Fruit fly (Drosophila melanogaster): ENCODE data around the gene Npc2c.

Gene Npc2c

dm6 chr3R:10068780-10069179 is 8.7 kb downstream of the Npc2c start:
- TF ChIP-seq Sry-δ (GFP tag; optimal IDR thresholded peaks at IDR 0.05) = no peak
- no peak for TF ChIP-seq Lpt (GFP tag; optimal IDR thresholded peaks at IDR 0.05)
- no peak for TF ChIP-seq NK7.1 (GFP tag; optimal IDR thresholded peaks at IDR 0.05)
- no peak for TF ChIP-seq ato (GFP tag; IDR thresholded peaks at IDR 0.05; ENCODE audit: partially characterized antibody)
- TF ChIP-seq Nf-YB (GFP tag; optimal IDR thresholded peaks at IDR 0.05) = peak; percentile 42
- TF ChIP-seq CG30431 (GFP tag; optimal IDR thresholded peaks at IDR 0.05) = no peak
- TF ChIP-seq CG9797 (GFP tag; optimal IDR thresholded peaks at IDR 0.05) = no peak
- TF ChIP-seq lmd (GFP tag; IDR thresholded peaks at IDR 0.05) = no peak
- TF ChIP-seq ken (GFP tag; IDR thresholded peaks at IDR 0.05) = no peak
- TF ChIP-seq ash1 (GFP tag; optimal IDR thresholded peaks at IDR 0.05) = no peak
- TF ChIP-seq dmrt11E (tag; optimal IDR thresholded peaks at IDR 0.05) = no peak
- no peak for TF ChIP-seq slbo (GFP tag; IDR thresholded peaks at IDR 0.05)
- TF ChIP-seq nerfin-2 (GFP tag; IDR thresholded peaks at IDR 0.05; ENCODE audit: partially characterized antibody) = no peak
- TF ChIP-seq lilli (GFP tag; optimal IDR thresholded peaks at IDR 0.05) = no peak
- TF ChIP-seq gem (tag; optimal IDR thresholded peaks at IDR 0.05) = peak; percentile 23
- TF ChIP-seq NFAT (GFP tag; IDR thresholded peaks at IDR 0.05) = no peak
- TF ChIP-seq CG18476 (GFP tag; optimal IDR thresholded peaks at IDR 0.05) = peak; percentile 90
- TF ChIP-seq eyg (GFP tag; optimal IDR thresholded peaks at IDR 0.05) = no peak
- TF ChIP-seq unpg (GFP tag; optimal IDR thresholded peaks at IDR 0.05) = no peak
- no peak for TF ChIP-seq CG17802 (tag; optimal IDR thresholded peaks at IDR 0.05)
- no peak for TF ChIP-seq CkIIα-i1 (GFP tag; IDR thresholded peaks at IDR 0.05)
- TF ChIP-seq CG8290 (GFP tag; optimal IDR thresholded peaks at IDR 0.05) = no peak
- TF ChIP-seq CG8290 (tag; optimal IDR thresholded peaks at IDR 0.05) = no peak
- peak; percentile 56 for TF ChIP-seq sens (GFP tag)
- no peak for TF ChIP-seq CG14710 (tag; optimal IDR thresholded peaks at IDR 0.05)
- TF ChIP-seq hb (GFP tag; IDR thresholded peaks at IDR 0.05; ENCODE audit: partially characterized antibody) = no peak
- no peak for TF ChIP-seq NC2α (GFP tag; optimal IDR thresholded peaks at IDR 0.05)
- peak; percentile 28 for TF ChIP-seq pros (GFP tag; optimal IDR thresholded peaks at IDR 0.05)
- TF ChIP-seq ERR (GFP tag; optimal IDR thresholded peaks at IDR 0.05) = no peak
- TF ChIP-seq gfzf (GFP tag; optimal IDR thresholded peaks at IDR 0.05) = no peak
- TF ChIP-seq CG11696 (GFP tag; IDR thresholded peaks at IDR 0.05) = no peak
- no peak for TF ChIP-seq btn (GFP tag; optimal IDR thresholded peaks at IDR 0.05)
- TF ChIP-seq HmgD (GFP tag; optimal IDR thresholded peaks at IDR 0.05) = no peak
- TF ChIP-seq bowl (GFP tag; IDR thresholded peaks at IDR 0.05) = no peak
- peak; percentile 61 for TF ChIP-seq Nf-YC (tag; optimal IDR thresholded peaks at IDR 0.05)

dm6 chr3R:10070195-10070594 is 10.1 kb downstream of the Npc2c start:
- TF ChIP-seq CG4730 (GFP tag; IDR thresholded peaks at IDR 0.05) (no peak), Stat92E (GFP tag; optimal IDR thresholded peaks at IDR 0.05) (no peak), CG16779 (GFP tag; IDR thresholded peaks at IDR 0.05) (no peak), nerfin-1 (tag; optimal IDR thresholded peaks at IDR 0.05) (peak; percentile 79), cwo (GFP tag; optimal IDR thresholded peaks at IDR 0.05) (no peak), CG3407 (GFP tag; optimal IDR thresholded peaks at IDR 0.05) (no peak), pum (GFP tag; optimal IDR thresholded peaks at IDR 0.05) (no peak), unc-4 (GFP tag; IDR thresholded peaks at IDR 0.05; ENCODE audit: partially characterized antibody) (no peak), Dref (GFP tag; IDR thresholded peaks at IDR 0.05) (0 out of 2 replicates have a peak, but pooled peaks have one; percentile 1), esg (GFP tag; conservative IDR thresholded peaks at IDR 0.05) (no peak), Atf-2 (GFP tag; optimal IDR thresholded peaks at IDR 0.05) (no peak), CG3838 (GFP tag; optimal IDR thresholded peaks at IDR 0.05) (no peak), CG8944 (GFP tag; optimal IDR thresholded peaks at IDR 0.05) (no peak), CG32532 (GFP tag; IDR thresholded peaks at IDR 0.05) (0 out of 2 replicates have a peak, but pooled peaks have one; percentile 25), ash1 (GFP tag; optimal IDR thresholded peaks at IDR 0.05) (no peak), Ssrp (tag; optimal IDR thresholded peaks at IDR 0.05) (no peak), scrt (GFP tag; optimal IDR thresholded peaks at IDR 0.05) (peak; percentile 95), BtbVII (GFP tag; optimal IDR thresholded peaks at IDR 0.05) (no peak), CG7839 (tag; optimal IDR thresholded peaks at IDR 0.05) (no peak), bcd (GFP tag; optimal IDR thresholded peaks at IDR 0.05) (no peak)

All from whole organism, embryonic.